Fruit fly (Drosophila melanogaster): ENCODE measurements around the gene CG18404.

CG18404 gene

dm6 chr3R:30277700-30278099 lies 24.7 kb downstream of the CG18404 start, which contains the start of gene heca (continued):
- no peak for TF ChIP-seq CG7368 (GFP tag; optimal IDR thresholded peaks at IDR 0.05)
- no peak for TF ChIP-seq pdm3 (GFP tag; optimal IDR thresholded peaks at IDR 0.05)
- no peak for TF ChIP-seq spab (GFP tag; optimal IDR thresholded peaks at IDR 0.05)
- no peak for TF ChIP-seq CG10669 (GFP tag; optimal IDR thresholded peaks at IDR 0.05)
- TF ChIP-seq salr (GFP tag; optimal IDR thresholded peaks at IDR 0.05), result no peak
- no peak for TF ChIP-seq Sox15 (GFP tag; optimal IDR thresholded peaks at IDR 0.05)
- no peak for TF ChIP-seq CG32006 (GFP tag; optimal IDR thresholded peaks at IDR 0.05)
- TF ChIP-seq CG15336 (GFP tag; IDR thresholded peaks at IDR 0.05), result no peak
- TF ChIP-seq Met (GFP tag; optimal IDR thresholded peaks at IDR 0.05), result no peak
- peak; percentile 11 for TF ChIP-seq CG3032 (tag; optimal IDR thresholded peaks at IDR 0.05)
- TF ChIP-seq CG6276 (GFP tag; optimal IDR thresholded peaks at IDR 0.05), result peak; percentile 20
- TF ChIP-seq CG11762 (GFP tag; optimal IDR thresholded peaks at IDR 0.05; ENCODE audit: insufficient read depth), result no peak
- no peak for TF ChIP-seq svp (GFP tag)
- TF ChIP-seq Sox14 (GFP tag; optimal IDR thresholded peaks at IDR 0.05), result peak; percentile 6

dm6 chr3R:30280312-30280711 lies 27.3 kb downstream of the CG18404 start:
- TF ChIP-seq CG10669 (GFP tag; optimal IDR thresholded peaks at IDR 0.05), result peak; percentile 44
- peak; percentile 78 for TF ChIP-seq CG31627 (GFP tag; optimal IDR thresholded peaks at IDR 0.05)
- no peak for TF ChIP-seq ss (GFP tag; optimal IDR thresholded peaks at IDR 0.05)
- peak; percentile 73 for TF ChIP-seq Sox102F (GFP tag; optimal IDR thresholded peaks at IDR 0.05)
- TF ChIP-seq Met (GFP tag; optimal IDR thresholded peaks at IDR 0.05), result peak; percentile 69
- TF ChIP-seq dac (GFP tag; optimal IDR thresholded peaks at IDR 0.05), result no peak
- peak; percentile 41 for TF ChIP-seq Blimp-1 (GFP tag; optimal IDR thresholded peaks at IDR 0.05)
- TF ChIP-seq CG6792 (GFP tag; optimal IDR thresholded peaks at IDR 0.05), result peak; percentile 60
- peak; percentile 57 for TF ChIP-seq CG34406 (GFP tag; optimal IDR thresholded peaks at IDR 0.05)
- TF ChIP-seq CG8119 (GFP tag; IDR thresholded peaks at IDR 0.05), result no peak; the same call in 2 of the 3 replicates
- TF ChIP-seq CG11902 (GFP tag; optimal IDR thresholded peaks at IDR 0.05), result peak; percentile 47
- 0 out of 2 replicates have a peak, but pooled peaks have one; percentile 22 for TF ChIP-seq Gug (GFP tag; IDR thresholded peaks at IDR 0.05)
- TF ChIP-seq vri (GFP tag; optimal IDR thresholded peaks at IDR 0.05), result peak; percentile 77
- peak; percentile 71 for TF ChIP-seq Ets21C (GFP tag; optimal IDR thresholded peaks at IDR 0.05)
- peak; percentile 44; the same call in 1 of the 2 replicates for TF ChIP-seq CG15336 (GFP tag; IDR thresholded peaks at IDR 0.05)
- TF ChIP-seq Sox14 (GFP tag; optimal IDR thresholded peaks at IDR 0.05), result peak; percentile 56
- no peak for TF ChIP-seq fd59A (GFP tag; optimal IDR thresholded peaks at IDR 0.05)
- TF ChIP-seq CG11294 (GFP tag; IDR thresholded peaks at IDR 0.05), result no peak
- peak; percentile 58 for TF ChIP-seq Eip75B (GFP tag; optimal IDR thresholded peaks at IDR 0.05)
- peak; percentile 79 for TF ChIP-seq esn (GFP tag; optimal IDR thresholded peaks at IDR 0.05)
- peak; percentile 26 for TF ChIP-seq CG3032 (tag; optimal IDR thresholded peaks at IDR 0.05)
- TF ChIP-seq Eip78C (GFP tag), result peak; percentile 86
- peak; percentile 72 for TF ChIP-seq fkh (GFP tag; optimal IDR thresholded peaks at IDR 0.05)
- TF ChIP-seq topi (GFP tag; optimal IDR thresholded peaks at IDR 0.05), result peak; percentile 85
- peak; percentile 73 for TF ChIP-seq CG3919 (GFP tag; optimal IDR thresholded peaks at IDR 0.05)
- TF ChIP-seq CG6808 (GFP tag; optimal IDR thresholded peaks at IDR 0.05), result no peak
- no peak for TF ChIP-seq dsx (GFP tag; optimal IDR thresholded peaks at IDR 0.05; ENCODE audit: poor library complexity, severe bottlenecking)
- no peak for TF ChIP-seq CG1621 (tag; optimal IDR thresholded peaks at IDR 0.05)
- TF ChIP-seq Ets96B (tag; optimal IDR thresholded peaks at IDR 0.05), result peak; percentile 45
- TF ChIP-seq spab (GFP tag; optimal IDR thresholded peaks at IDR 0.05), result peak; percentile 22
- TF ChIP-seq CG6854 (GFP tag; optimal IDR thresholded peaks at IDR 0.05), result peak; percentile 66
- TF ChIP-seq net (GFP tag; optimal IDR thresholded peaks at IDR 0.05), result peak; percentile 5
- TF ChIP-seq acj6 (GFP tag; optimal IDR thresholded peaks at IDR 0.05), result peak; percentile 56
- no peak for TF ChIP-seq Hr38 (GFP tag; optimal IDR thresholded peaks at IDR 0.05)
- peak; percentile 59 for TF ChIP-seq Eip93F (GFP tag; optimal IDR thresholded peaks at IDR 0.05)
- TF ChIP-seq CG8632 (GFP tag; optimal IDR thresholded peaks at IDR 0.05), result peak; percentile 48
- no peak for TF ChIP-seq CG9139 (GFP tag; optimal IDR thresholded peaks at IDR 0.05)
- TF ChIP-seq CG6276 (GFP tag; optimal IDR thresholded peaks at IDR 0.05), result peak; percentile 33
- TF ChIP-seq Sox15 (GFP tag; optimal IDR thresholded peaks at IDR 0.05), result peak; percentile 23
- TF ChIP-seq CG7368 (GFP tag; optimal IDR thresholded peaks at IDR 0.05), result no peak
- TF ChIP-seq Smox (GFP tag; optimal IDR thresholded peaks at IDR 0.05), result peak; percentile 61
- peak; percentile 91 for TF ChIP-seq svp (GFP tag)
- TF ChIP-seq salr (GFP tag; optimal IDR thresholded peaks at IDR 0.05), result no peak
- peak; percentile 60 for TF ChIP-seq eg (GFP tag; IDR thresholded peaks at IDR 0.05)
- TF ChIP-seq pdm3 (GFP tag; optimal IDR thresholded peaks at IDR 0.05), result peak; percentile 49
- no peak for TF ChIP-seq CG16779 (tag; optimal IDR thresholded peaks at IDR 0.05)
